Worm (Caenorhabditis elegans) whole organism, L3 larva: ENCODE measurements around the gene T16G12.6.
A peak's percentile ranks its signal among the peaks of the same experiment; 100 is the strongest.

Source experiments
- R02D3.7 ChIP-seq: fragments of 150-350 bp; optimal IDR thresholded peaks from 2 replicates; lab custom pipeline; 2014; ENCODE audit warnings: missing biosample characterization, missing genetic modification characterization
- ZK546.5 ChIP-seq: sonication (generic microtip); optimal IDR thresholded peaks from 2 replicates; lab custom pipeline; 2017; ENCODE audit warnings: missing biosample characterization, missing genetic modification characterization
- aly-2 ChIP-seq: fragments of 150-350 bp; optimal IDR thresholded peaks from 2 replicates; lab custom pipeline; 2014; ENCODE audit warnings: missing biosample characterization, missing genetic modification characterization
- ama-1 ChIP-seq: fragments of 150-350 bp; optimal IDR thresholded peaks from 2 replicates; lab custom pipeline; 2018
- ceh-16 ChIP-seq: sonication (generic microtip); optimal IDR thresholded peaks from 2 replicates; lab custom pipeline; 2017; ENCODE audit warnings: missing biosample characterization, missing genetic modification characterization
- ceh-28 ChIP-seq: fragments of 150-350 bp; optimal IDR thresholded peaks from 2 replicates; lab custom pipeline; 2014; ENCODE audit warnings: missing biosample characterization, missing genetic modification reagents, missing genetic modification characterization
- ceh-82 ChIP-seq: fragments of 150-350 bp; optimal IDR thresholded peaks from 2 replicates; lab custom pipeline; 2014; ENCODE audit warnings: missing biosample characterization, missing genetic modification characterization
- ceh-9 ChIP-seq: sonication (generic microtip); optimal IDR thresholded peaks from 2 replicates; lab custom pipeline; 2018; ENCODE audit warnings: missing biosample characterization, missing genetic modification characterization
- daf-12 ChIP-seq: fragments of 150-350 bp; optimal IDR thresholded peaks from 2 replicates; lab custom pipeline; 2014; ENCODE audit warnings: missing biosample characterization, missing genetic modification reagents, missing genetic modification characterization
- egl-27 ChIP-seq: sonication (generic microtip); optimal IDR thresholded peaks from 4 replicates; lab custom pipeline; 2017; ENCODE audit warnings: missing biosample characterization, missing genetic modification reagents, missing genetic modification characterization
- egl-5 ChIP-seq: fragments of 150-350 bp; optimal IDR thresholded peaks from 2 replicates; lab custom pipeline; 2017; ENCODE audit warnings: missing biosample characterization, missing genetic modification reagents, missing genetic modification characterization, inconsistent platforms
- elt-1 ChIP-seq: fragments of 150-350 bp; optimal IDR thresholded peaks from 2 replicates; lab custom pipeline; 2014; ENCODE audit warnings: missing biosample characterization, missing genetic modification characterization
- elt-2 ChIP-seq: sonication (generic microtip); optimal IDR thresholded peaks from 2 replicates; lab custom pipeline; 2016; ENCODE audit warnings: missing genetic modification reagents, mild to moderate bottlenecking, missing genetic modification characterization, missing compliant biosample characterization
- elt-3 ChIP-seq, 3 experiments: fragments of 150-350 bp in 1 of 3; sonication (generic microtip) in 2 of 3; optimal IDR thresholded peaks; 2 replicates in 2 of 3; 4 replicates in 1 of 3; lab custom pipeline; 2014 to 2017; ENCODE audit warnings: missing biosample characterization in 3 of 3, missing genetic modification characterization in 3 of 3
- eor-1 ChIP-seq, 2 experiments: fragments of 150-350 bp; optimal IDR thresholded peaks; 2 replicates each; lab custom pipeline; 2014 to 2018; ENCODE audit warnings: missing biosample characterization in 2 of 2, missing genetic modification characterization in 2 of 2
- fkh-10 ChIP-seq: sonication (generic microtip); optimal IDR thresholded peaks from 2 replicates; lab custom pipeline; 2017; ENCODE audit warnings: missing biosample characterization, missing genetic modification reagents, missing genetic modification characterization
- fkh-2 ChIP-seq: fragments of 150-350 bp; optimal IDR thresholded peaks from 2 replicates; lab custom pipeline; 2014; ENCODE audit warnings: missing biosample characterization, missing genetic modification reagents, missing genetic modification characterization
- fos-1 ChIP-seq: fragments of 150-350 bp; optimal IDR thresholded peaks from 2 replicates; lab custom pipeline; 2014; ENCODE audit warnings: missing biosample characterization, missing genetic modification characterization
- hmg-11 ChIP-seq: sonication (generic microtip); optimal IDR thresholded peaks from 2 replicates; lab custom pipeline; 2016; ENCODE audit warnings: missing genetic modification characterization, missing compliant biosample characterization
- jun-1 ChIP-seq: fragments of 150-350 bp; optimal IDR thresholded peaks from 2 replicates; lab custom pipeline; 2014; ENCODE audit warnings: missing biosample characterization, missing genetic modification reagents, missing genetic modification characterization
- lin-15B ChIP-seq: fragments of 150-350 bp; optimal IDR thresholded peaks from 2 replicates; lab custom pipeline; 2014; ENCODE audit warnings: missing biosample characterization, missing genetic modification characterization
- lin-39 ChIP-seq: fragments of 150-350 bp; optimal IDR thresholded peaks from 2 replicates; lab custom pipeline; 2018; ENCODE audit warnings: missing biosample characterization, missing genetic modification reagents, missing genetic modification characterization
- lsy-12 ChIP-seq: sonication (generic microtip); optimal IDR thresholded peaks from 2 replicates; lab custom pipeline; 2016; ENCODE audit warnings: mild to moderate bottlenecking, missing genetic modification characterization, missing compliant biosample characterization
- mdl-1 ChIP-seq: fragments of 150-350 bp; optimal IDR thresholded peaks from 2 replicates; lab custom pipeline; 2014; ENCODE audit warnings: missing biosample characterization, missing genetic modification characterization
- mml-1 ChIP-seq: fragments of 150-350 bp; sonication (generic microtip); optimal IDR thresholded peaks from 3 replicates; lab custom pipeline; 2014; ENCODE audit warnings: missing biosample characterization, missing genetic modification characterization
- nfya-1 ChIP-seq: sonication (generic microtip); optimal IDR thresholded peaks from 2 replicates; lab custom pipeline; 2017; ENCODE audit warnings: missing genetic modification characterization, mild to moderate bottlenecking, missing compliant biosample characterization, antibody characterized with exemption, moderate library complexity; ENCODE audit not compliant: insufficient read depth
- nhr-11 ChIP-seq: fragments of 150-350 bp; optimal IDR thresholded peaks from 2 replicates; lab custom pipeline; 2014; ENCODE audit warnings: missing biosample characterization, missing genetic modification characterization
- nhr-12 ChIP-seq: fragments of 150-350 bp; optimal IDR thresholded peaks from 2 replicates; lab custom pipeline; 2014; ENCODE audit warnings: missing biosample characterization, missing genetic modification characterization
- nhr-23 ChIP-seq: fragments of 150-350 bp; optimal IDR thresholded peaks from 2 replicates; lab custom pipeline; 2014; ENCODE audit warnings: missing biosample characterization, missing genetic modification reagents, missing genetic modification characterization
- nhr-237 ChIP-seq: fragments of 150-350 bp; optimal IDR thresholded peaks from 2 replicates; lab custom pipeline; 2014; ENCODE audit warnings: missing biosample characterization, missing genetic modification characterization
- nhr-25 ChIP-seq: sonication (generic microtip); optimal IDR thresholded peaks from 2 replicates; lab custom pipeline; 2017; ENCODE audit warnings: missing biosample characterization, missing genetic modification characterization
- nhr-28 ChIP-seq: fragments of 150-350 bp; optimal IDR thresholded peaks from 2 replicates; lab custom pipeline; 2014; ENCODE audit warnings: missing biosample characterization, missing genetic modification characterization
- nhr-43 ChIP-seq: sonication (generic microtip); optimal IDR thresholded peaks from 2 replicates; lab custom pipeline; 2016; ENCODE audit warnings: mild to moderate bottlenecking, missing genetic modification characterization, missing compliant biosample characterization; ENCODE audit not compliant: poor library complexity, severe bottlenecking
- nhr-67 ChIP-seq: fragments of 150-350 bp; optimal IDR thresholded peaks from 2 replicates; lab custom pipeline; 2014; ENCODE audit warnings: missing biosample characterization, missing genetic modification characterization
- nhr-76 ChIP-seq: fragments of 150-350 bp; sonication (generic microtip); optimal IDR thresholded peaks from 5 replicates; lab custom pipeline; 2014; ENCODE audit warnings: missing biosample characterization, missing genetic modification characterization
- nhr-77 ChIP-seq: fragments of 150-350 bp; optimal IDR thresholded peaks from 2 replicates; lab custom pipeline; 2014; ENCODE audit warnings: missing biosample characterization, missing genetic modification characterization
- pha-4 ChIP-seq: fragments of 150-350 bp; optimal IDR thresholded peaks from 2 replicates; lab custom pipeline; 2014; ENCODE audit warnings: missing biosample characterization, missing genetic modification reagents, missing genetic modification characterization
- pqm-1 ChIP-seq: fragments of 150-350 bp; optimal IDR thresholded peaks from 2 replicates; lab custom pipeline; 2017; ENCODE audit warnings: missing biosample characterization, missing genetic modification characterization, inconsistent platforms
- sea-2 ChIP-seq: fragments of 150-350 bp; sonication (generic microtip); optimal IDR thresholded peaks from 4 replicates; lab custom pipeline; 2014; ENCODE audit warnings: missing biosample characterization, missing genetic modification reagents, missing genetic modification characterization
- skn-1 ChIP-seq: fragments of 150-350 bp; optimal IDR thresholded peaks from 2 replicates; lab custom pipeline; 2014; ENCODE audit warnings: missing biosample characterization, missing genetic modification characterization
- snpc-4 ChIP-seq: fragments of 150-350 bp; optimal IDR thresholded peaks from 2 replicates; lab custom pipeline; 2014; ENCODE audit warnings: missing biosample characterization, missing genetic modification characterization
- tbx-2 ChIP-seq: sonication (generic microtip); optimal IDR thresholded peaks from 2 replicates; lab custom pipeline; 2016; ENCODE audit warnings: mild to moderate bottlenecking, missing genetic modification characterization, missing compliant biosample characterization
- unc-39 ChIP-seq: sonication (generic microtip); optimal IDR thresholded peaks from 4 replicates; lab custom pipeline; 2017; ENCODE audit warnings: missing biosample characterization, missing genetic modification characterization
- unc-62 ChIP-seq: fragments of 150-350 bp; sonication (generic microtip); optimal IDR thresholded peaks from 4 replicates; lab custom pipeline; 2014; ENCODE audit warnings: missing biosample characterization, missing genetic modification reagents, missing genetic modification characterization
- zag-1 ChIP-seq: fragments of 150-350 bp; optimal IDR thresholded peaks from 2 replicates; lab custom pipeline; 2014; ENCODE audit warnings: missing biosample characterization, missing genetic modification characterization
- ztf-11 ChIP-seq: fragments of 150-350 bp; optimal IDR thresholded peaks from 2 replicates; lab custom pipeline; 2014; ENCODE audit warnings: missing biosample characterization, missing genetic modification characterization
- ztf-4 ChIP-seq: fragments of 150-350 bp; optimal IDR thresholded peaks from 2 replicates; lab custom pipeline; 2014; ENCODE audit warnings: missing biosample characterization, missing genetic modification characterization

T16G12.6 gene

DNA sequence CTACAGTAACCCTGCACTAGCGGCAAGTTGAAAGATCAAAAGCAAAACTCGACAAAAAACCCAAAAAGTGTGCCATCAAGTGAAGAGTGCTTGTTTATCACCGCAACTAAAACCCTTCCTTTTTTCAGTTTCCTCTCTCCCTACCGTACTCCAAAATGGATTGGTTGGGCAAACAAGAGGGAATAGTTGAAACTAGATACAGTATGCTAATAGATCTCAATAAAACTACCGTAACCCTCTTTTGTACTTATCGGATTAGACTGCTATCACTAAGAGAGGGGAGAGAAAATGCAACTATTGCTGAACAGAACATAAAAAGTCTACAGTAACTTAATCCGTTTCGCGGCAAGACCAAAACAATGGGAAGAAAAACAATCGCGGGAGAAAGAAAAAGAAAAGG is 26.0 kb downstream of the T16G12.6 start:
- TF ChIP-seq egl-27 (tag; lab: Kevin White, UChicago) (no peak), ztf-4 (tag; lab: Kevin White, UChicago) (no peak), lin-39 (tag; lab: Kevin White, UChicago) (no peak), sea-2 (no peak), fkh-2 (tag; lab: Kevin White, UChicago) (no peak), nhr-76 (tag; lab: Kevin White, UChicago) (no peak), eor-1 (tag; optimal IDR thresholded peaks at IDR 0.05; lab: Kevin White, UChicago) (no peak), ama-1 (lab: Kevin White, UChicago) (peak; percentile 52), pha-4 (tag; lab: Kevin White, UChicago) (peak; percentile 47), nhr-12 (tag; lab: Kevin White, UChicago) (no peak), elt-1 (tag; lab: Kevin White, UChicago) (no peak), skn-1 (no peak), mml-1 (tag; lab: Kevin White, UChicago) (no peak), elt-2 (tag; lab: Kevin White, UChicago) (peak; percentile 33), egl-5 (tag; lab: Kevin White, UChicago) (no peak), nhr-28 (tag; lab: Kevin White, UChicago) (no peak), hmg-11 (tag; lab: Kevin White, UChicago) (no peak), fos-1 (tag; lab: Kevin White, UChicago) (no peak), nfya-1 (tag; lab: Kevin White, UChicago) (peak; percentile 34), daf-12 (tag; lab: Kevin White, UChicago) (no peak), jun-1 (tag; lab: Kevin White, UChicago) (no peak), nhr-67 (no peak), lin-15B (tag; lab: Kevin White, UChicago) (no peak)

DNA sequence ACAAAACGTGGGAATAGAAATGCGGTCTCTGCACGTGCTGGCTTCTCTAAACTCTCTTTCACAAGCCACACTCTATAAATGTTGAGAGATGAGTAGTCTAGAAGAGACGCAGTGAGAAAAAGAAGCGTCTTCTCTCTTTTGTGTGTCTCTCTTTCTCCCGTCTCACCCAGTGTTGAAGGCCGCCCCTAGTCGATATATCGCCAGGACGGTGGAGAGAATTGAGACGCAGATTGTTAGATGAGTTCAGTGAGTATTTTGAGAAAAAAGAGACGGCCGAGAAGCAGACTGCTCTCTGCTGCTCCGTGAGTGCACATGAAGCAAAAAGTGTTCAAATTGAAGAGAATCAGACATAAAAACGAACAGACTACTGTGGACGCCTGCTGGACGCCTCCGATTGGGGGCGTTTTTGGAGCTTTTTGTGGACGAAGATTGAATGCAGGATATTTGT is 27.2 kb downstream of the T16G12.6 start:
- TF ChIP-seq ceh-16 (tag; lab: Kevin White, UChicago) (no peak), ZK546.5 (tag; lab: Kevin White, UChicago) (no peak), hmg-11 (tag; lab: Kevin White, UChicago) (peak; percentile 99), elt-2 (tag; lab: Kevin White, UChicago) (peak; percentile 78), eor-1 (tag; optimal IDR thresholded peaks at IDR 0.05; lab: Kevin White, UChicago) (no peak), ama-1 (lab: Kevin White, UChicago) (no peak), unc-39 (tag; lab: Kevin White, UChicago) (no peak), aly-2 (no peak), daf-12 (tag; lab: Kevin White, UChicago) (no peak), jun-1 (tag; lab: Kevin White, UChicago) (peak; percentile 90), sea-2 (no peak), zag-1 (tag; lab: Kevin White, UChicago) (peak; percentile 66), ceh-82 (tag; lab: Kevin White, UChicago) (peak; percentile 85), nhr-28 (tag; lab: Kevin White, UChicago) (no peak), mml-1 (tag; lab: Kevin White, UChicago) (no peak), ceh-28 (peak; percentile 95), fkh-2 (tag; lab: Kevin White, UChicago) (no peak), elt-3 (tag; optimal IDR thresholded peaks at IDR 0.05; lab: Kevin White, UChicago) (no peak), nhr-67 (no peak), fkh-10 (GFP tag; lab: Kevin White, UChicago) (no peak), pqm-1 (tag; lab: Kevin White, UChicago) (peak; percentile 72), unc-62 (peak; percentile 96), ceh-9 (no peak), nfya-1 (tag; lab: Kevin White, UChicago) (peak; percentile 99), R02D3.7 (tag; lab: Kevin White, UChicago) (peak; percentile 77), egl-27 (tag; lab: Kevin White, UChicago) (peak; percentile 47), lin-39 (tag; lab: Kevin White, UChicago) (peak; percentile 83), nhr-77 (tag; lab: Kevin White, UChicago) (peak; percentile 80), snpc-4 (tag; lab: Kevin White, UChicago) (peak; percentile 52), nhr-11 (tag; lab: Kevin White, UChicago) (peak; percentile 16), pha-4 (tag; lab: Kevin White, UChicago) (peak; percentile 96), nhr-25 (tag; lab: Kevin White, UChicago) (peak; percentile 90), elt-1 (tag; lab: Kevin White, UChicago) (peak; percentile 54), ztf-4 (tag; lab: Kevin White, UChicago) (no peak), mdl-1 (tag; lab: Kevin White, UChicago) (peak; percentile 96), nhr-43 (tag; lab: Kevin White, UChicago) (peak; percentile 77), ztf-11 (tag; lab: Kevin White, UChicago) (no peak), nhr-12 (tag; lab: Kevin White, UChicago) (no peak), tbx-2 (tag; lab: Kevin White, UChicago) (peak; percentile 67), skn-1 (peak; percentile 62), nhr-23 (tag; lab: Kevin White, UChicago) (peak; percentile 79), fos-1 (tag; lab: Kevin White, UChicago) (no peak), egl-5 (tag; lab: Kevin White, UChicago) (peak; percentile 80), lsy-12 (tag; lab: Kevin White, UChicago) (peak; percentile 76), nhr-76 (tag; lab: Kevin White, UChicago) (no peak), nhr-237 (tag; lab: Kevin White, UChicago) (no peak), lin-15B (tag; lab: Kevin White, UChicago) (peak; percentile 76)
